Worm (Caenorhabditis elegans) whole organism, late embryonic: Measurements from ENCODE around the gene C01G10.18.

Experiments
- dmd-4 ChIP-seq: sonication (generic microtip); optimal IDR thresholded peaks from 2 replicates; lab custom pipeline; 2016; ENCODE audit warnings: borderline replicate concordance, missing genetic modification characterization, missing compliant biosample characterization
- dve-1 ChIP-seq: sonication (generic microtip); optimal IDR thresholded peaks from 2 replicates; lab custom pipeline; 2017; ENCODE audit warnings: antibody characterized with exemption, mild to moderate bottlenecking, missing genetic modification characterization, missing compliant biosample characterization
- fkh-10 ChIP-seq: fragments of 150-350 bp; optimal IDR thresholded peaks from 2 replicates; lab custom pipeline; 2014; ENCODE audit warnings: missing biosample characterization, missing genetic modification reagents, missing genetic modification characterization
- fkh-6 ChIP-seq: sonication (generic microtip); optimal IDR thresholded peaks from 2 replicates; lab custom pipeline; 2016; ENCODE audit warnings: missing genetic modification characterization, missing compliant biosample characterization
- nhr-11 ChIP-seq: fragments of 150-350 bp; optimal IDR thresholded peaks from 2 replicates; lab custom pipeline; 2014; ENCODE audit warnings: missing biosample characterization, missing genetic modification characterization
- npax-4 ChIP-seq: sonication (generic microtip); optimal IDR thresholded peaks from 2 replicates; lab custom pipeline; 2016; ENCODE audit warnings: missing genetic modification characterization, missing compliant biosample characterization

DNA sequence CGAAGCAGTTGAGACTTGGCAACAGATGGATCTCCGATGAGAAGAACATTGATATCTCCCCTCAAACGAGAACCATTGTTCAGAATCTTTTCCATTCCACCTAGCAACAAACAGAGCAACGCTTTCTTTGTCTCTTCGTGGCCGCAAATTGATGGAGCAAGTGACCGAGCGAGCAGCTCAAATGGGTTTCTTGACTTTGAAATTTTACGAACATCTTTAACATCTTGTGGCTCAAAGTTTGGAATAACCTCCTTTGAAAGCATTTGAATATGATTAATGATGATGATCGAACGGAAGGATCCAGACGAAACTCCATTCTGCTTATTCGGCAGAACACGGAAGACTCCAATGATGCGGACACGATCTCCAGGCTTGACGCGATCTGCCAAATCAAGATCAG is 30.1 kb downstream of the C01G10.18 start:
- TF ChIP-seq dve-1 (tag; lab: Kevin White, UChicago) = no peak
- TF ChIP-seq fkh-10 (GFP tag; lab: Kevin White, UChicago) = no peak
- TF ChIP-seq dmd-4 (tag; lab: Kevin White, UChicago) = no peak
- TF ChIP-seq npax-4 (tag; lab: Kevin White, UChicago) = no peak
- TF ChIP-seq nhr-11 (tag; lab: Kevin White, UChicago) = no peak
- TF ChIP-seq fkh-6 (tag; lab: Kevin White, UChicago) = no peak
